Worm (Caenorhabditis elegans): ENCODE measurements around the gene C45G9.8.
"Not testable (repeated sequence)": the region's sequence is repeated elsewhere in the genome, so short reads cannot be mapped to it uniquely, and the experiment has no call there.

C45G9.8 gene

DNA sequence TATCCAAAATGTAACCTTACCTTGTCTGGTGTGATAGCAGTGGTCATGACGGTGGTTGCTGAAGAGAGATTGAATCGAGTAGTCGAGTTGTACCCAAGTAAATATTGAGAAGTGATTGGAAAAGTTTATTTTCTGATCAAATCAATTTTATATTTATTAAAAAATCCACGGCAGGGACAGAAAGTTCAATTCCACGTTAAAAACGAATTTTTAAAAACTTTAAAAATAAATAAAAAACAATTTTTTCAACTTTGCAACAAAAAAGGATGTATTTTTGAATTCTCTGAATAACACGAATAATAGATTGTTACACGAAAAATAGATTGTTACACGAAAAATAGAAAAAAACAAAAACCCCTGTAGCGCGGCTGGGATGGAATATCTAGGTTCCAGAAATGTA, 2.3 kb upstream of the C45G9.8 start, which contains the start of gene C45G9.9:
TSS of gene C45G9.9 (minus strand) at position 101 of the 400 bp plus-strand sequence.
- TF ChIP-seq med-1 (GFP tag; optimal IDR thresholded peaks at IDR 0.05; ENCODE audit: insufficient read depth); ref-1 (GFP tag; conservative IDR thresholded peaks at IDR 0.05); tab-1 (GFP tag; IDR thresholded peaks at IDR 0.05): not testable (repeated sequence)

DNA sequence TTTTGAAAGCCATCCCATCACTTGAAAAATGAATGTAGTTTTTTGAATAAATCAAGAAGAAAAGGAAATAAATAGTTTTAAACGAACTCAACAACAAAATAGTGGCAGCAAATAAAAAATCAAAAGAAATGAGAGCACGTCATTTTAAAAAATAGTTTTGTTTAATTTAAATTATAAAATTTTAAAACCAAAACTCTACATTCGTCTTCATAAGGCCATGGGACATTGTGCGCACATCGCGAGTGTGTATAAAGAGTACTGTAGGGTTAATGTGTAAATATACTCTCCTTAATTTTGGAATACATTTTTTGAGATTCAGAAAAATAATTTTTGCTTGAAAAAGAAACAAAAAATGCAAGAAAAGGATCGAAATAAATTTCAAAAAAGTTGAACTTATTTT, 1.5 kb downstream of the C45G9.8 start, which contains the start of gene C45G9.15:
TSS of gene C45G9.15 (minus strand) at position 101 of the 400 bp plus-strand sequence.
- TF ChIP-seq T22C8.4 (GFP tag; IDR thresholded peaks at IDR 0.05), result no peak
- no peak for TF ChIP-seq ztf-29 (GFP tag; IDR thresholded peaks at IDR 0.05)
- no peak for TF ChIP-seq ref-1 (GFP tag; conservative IDR thresholded peaks at IDR 0.05)
- TF ChIP-seq med-1 (GFP tag; optimal IDR thresholded peaks at IDR 0.05; ENCODE audit: insufficient read depth), result no peak
- no peak for TF ChIP-seq cog-1 (tag; optimal IDR thresholded peaks at IDR 0.05)
- TF ChIP-seq flt-1 (GFP tag; IDR thresholded peaks at IDR 0.05), result no peak
- no peak for TF ChIP-seq tab-1 (GFP tag; IDR thresholded peaks at IDR 0.05)
- TF ChIP-seq klf-2 (GFP tag; conservative IDR thresholded peaks at IDR 0.05), result no peak
- no peak for TF ChIP-seq ztf-23 (GFP tag; IDR thresholded peaks at IDR 0.05)

- TF ChIP-seq med-1 (GFP tag; optimal IDR thresholded peaks at IDR 0.05; ENCODE audit: insufficient read depth) (no peak), cog-1 (tag; optimal IDR thresholded peaks at IDR 0.05) (no peak), klf-2 (GFP tag; conservative IDR thresholded peaks at IDR 0.05) (no peak), ztf-29 (GFP tag; IDR thresholded peaks at IDR 0.05) (no peak), tab-1 (GFP tag; IDR thresholded peaks at IDR 0.05) (no peak), ref-1 (GFP tag; conservative IDR thresholded peaks at IDR 0.05) (no peak)
These were observed 5.7 kb downstream of the C45G9.8 start, which contains the start of gene C45G9.5 for ce11 chrIII:5047740-5048139. Gene C45G9.5 (plus strand): TSS chrIII:5048117.

DNA sequence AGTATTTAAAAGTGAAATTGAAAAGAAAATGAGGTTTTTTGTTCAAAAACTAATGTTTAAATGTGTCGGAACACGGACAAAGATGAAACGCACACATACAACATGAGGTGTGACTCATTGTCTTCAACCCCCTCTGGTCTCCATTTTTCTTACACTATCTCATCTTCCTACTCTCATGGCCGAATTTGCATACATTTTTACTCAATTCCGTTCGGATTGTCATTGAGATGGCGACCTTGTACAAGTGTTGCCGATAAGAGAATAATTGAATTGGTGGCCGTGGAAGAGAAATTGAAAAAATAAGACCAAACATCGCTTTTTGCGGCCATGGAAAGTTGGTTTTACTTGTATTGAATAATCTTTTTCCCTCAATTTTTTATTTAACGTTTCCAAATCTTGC, 6.3 kb downstream of the C45G9.8 start, which contains the start of gene txbp-3:
TSS of gene txbp-3 (minus strand) at position 285 of the 400 bp plus-strand sequence.
- TF ChIP-seq flt-1 (GFP tag; IDR thresholded peaks at IDR 0.05), result no peak
- TF ChIP-seq cog-1 (tag; optimal IDR thresholded peaks at IDR 0.05), result peak; percentile 21
- TF ChIP-seq ztf-23 (GFP tag; IDR thresholded peaks at IDR 0.05), result peak; percentile 71
- no peak for TF ChIP-seq ztf-29 (GFP tag; IDR thresholded peaks at IDR 0.05)

- TF ChIP-seq flt-1 (GFP tag; IDR thresholded peaks at IDR 0.05) (no peak), ref-1 (GFP tag; conservative IDR thresholded peaks at IDR 0.05) (no peak), ztf-29 (GFP tag; IDR thresholded peaks at IDR 0.05) (no peak), T22C8.4 (GFP tag; IDR thresholded peaks at IDR 0.05) (no peak), cog-1 (tag; optimal IDR thresholded peaks at IDR 0.05) (no peak), ztf-23 (GFP tag; IDR thresholded peaks at IDR 0.05) (no peak), med-1 (GFP tag; optimal IDR thresholded peaks at IDR 0.05; ENCODE audit: insufficient read depth) (no peak)
These were observed 8.7 kb downstream of the C45G9.8 start, which contains the start of gene C45G9.14 for ce11 chrIII:5044709-5045108. Gene C45G9.14 (plus strand): TSS chrIII:5045009.

DNA sequence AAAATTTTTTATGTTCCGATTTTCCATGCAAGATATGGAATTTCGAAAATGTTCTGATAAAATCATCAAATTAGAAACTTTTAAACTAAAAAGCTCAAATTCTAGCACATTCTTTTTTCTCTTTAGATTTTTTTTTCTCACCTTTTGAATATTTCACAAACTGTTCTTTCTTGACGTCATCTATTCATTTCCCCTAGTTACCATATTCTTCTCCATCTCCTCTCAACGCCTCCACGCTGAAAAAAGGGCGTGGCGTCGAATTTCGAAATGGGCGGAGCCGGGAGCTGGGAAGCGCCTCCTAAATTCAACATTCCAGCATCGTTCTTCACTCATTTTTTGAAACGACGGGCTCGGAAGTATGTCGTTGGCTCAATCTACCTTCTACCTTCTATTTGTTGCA, 11.3 kb downstream of the C45G9.8 start, which contains the start of gene nlp-43:
TSS of gene nlp-43 (plus strand) at position 301 of the 400 bp plus-strand sequence.
- TF ChIP-seq T22C8.4 (GFP tag; IDR thresholded peaks at IDR 0.05) (no peak), flt-1 (GFP tag; IDR thresholded peaks at IDR 0.05) (no peak), cog-1 (tag; optimal IDR thresholded peaks at IDR 0.05) (no peak), ref-1 (GFP tag; conservative IDR thresholded peaks at IDR 0.05) (no peak), ztf-23 (GFP tag; IDR thresholded peaks at IDR 0.05) (no peak), tab-1 (GFP tag; IDR thresholded peaks at IDR 0.05) (no peak), med-1 (GFP tag; optimal IDR thresholded peaks at IDR 0.05; ENCODE audit: insufficient read depth) (no peak), klf-2 (GFP tag; conservative IDR thresholded peaks at IDR 0.05) (no peak), ztf-29 (GFP tag; IDR thresholded peaks at IDR 0.05) (no peak)

ce11 chrIII:5036158-5036557, 17.3 kb downstream of the C45G9.8 start, which contains the start of gene C45G9.6:
Gene C45G9.6 (plus strand): TSS chrIII:5036458.
- TF ChIP-seq cog-1 (tag; optimal IDR thresholded peaks at IDR 0.05), result no peak
- TF ChIP-seq flt-1 (GFP tag; IDR thresholded peaks at IDR 0.05), result no peak
- TF ChIP-seq ztf-23 (GFP tag; IDR thresholded peaks at IDR 0.05), result no peak
- no peak for TF ChIP-seq ref-1 (GFP tag; conservative IDR thresholded peaks at IDR 0.05)
- TF ChIP-seq med-1 (GFP tag; optimal IDR thresholded peaks at IDR 0.05; ENCODE audit: insufficient read depth), result no peak
- TF ChIP-seq ztf-29 (GFP tag; IDR thresholded peaks at IDR 0.05), result no peak
- no peak for TF ChIP-seq klf-2 (GFP tag; conservative IDR thresholded peaks at IDR 0.05)
- TF ChIP-seq T22C8.4 (GFP tag; IDR thresholded peaks at IDR 0.05), result no peak
- TF ChIP-seq tab-1 (GFP tag; IDR thresholded peaks at IDR 0.05), result no peak

ce11 chrIII:5031375-5031836, 22.0 kb downstream of the C45G9.8 start:
- peak; percentile 78 for TF ChIP-seq cog-1 (tag; optimal IDR thresholded peaks at IDR 0.05)
- peak; percentile 29 for TF ChIP-seq med-1 (GFP tag; optimal IDR thresholded peaks at IDR 0.05; ENCODE audit: insufficient read depth)
- peak; percentile 87 for TF ChIP-seq klf-2 (GFP tag; conservative IDR thresholded peaks at IDR 0.05)
- peak; percentile 90 for TF ChIP-seq ztf-29 (GFP tag; IDR thresholded peaks at IDR 0.05)
- peak; percentile 85 for TF ChIP-seq T22C8.4 (GFP tag; IDR thresholded peaks at IDR 0.05)
- peak; percentile 91 for TF ChIP-seq tab-1 (GFP tag; IDR thresholded peaks at IDR 0.05)
- TF ChIP-seq ztf-23 (GFP tag; IDR thresholded peaks at IDR 0.05), result peak; percentile 95
- peak; percentile 94 for TF ChIP-seq flt-1 (GFP tag; IDR thresholded peaks at IDR 0.05)
- TF ChIP-seq ref-1 (GFP tag; conservative IDR thresholded peaks at IDR 0.05), result peak; percentile 82

DNA sequence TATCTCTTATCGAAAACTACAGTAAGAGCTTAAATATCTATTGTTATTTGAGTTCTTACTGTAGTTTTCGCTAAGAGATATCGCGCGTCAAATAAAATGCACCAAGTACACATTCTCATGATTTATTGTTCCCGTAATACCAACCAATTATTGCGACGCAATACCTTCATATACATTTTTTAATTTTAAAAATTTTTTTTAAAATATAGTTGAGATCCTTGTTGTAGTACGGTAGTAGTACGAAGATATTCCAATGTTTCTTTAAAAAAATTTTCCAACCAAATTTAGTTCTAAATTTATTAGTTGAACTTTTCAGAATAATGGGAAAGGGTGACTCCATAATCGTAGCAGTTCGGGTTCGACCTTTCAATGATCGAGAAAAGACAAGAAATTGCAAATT, 22.8 kb downstream of the C45G9.8 start, which contains the start of gene klp-6:
TSS of gene klp-6 (plus strand) at position 301 of the 400 bp plus-strand sequence.
- TF ChIP-seq ztf-29 (GFP tag; IDR thresholded peaks at IDR 0.05) (no peak), tab-1 (GFP tag; IDR thresholded peaks at IDR 0.05) (no peak), T22C8.4 (GFP tag; IDR thresholded peaks at IDR 0.05) (no peak), ztf-23 (GFP tag; IDR thresholded peaks at IDR 0.05) (no peak), klf-2 (GFP tag; conservative IDR thresholded peaks at IDR 0.05) (no peak), flt-1 (GFP tag; IDR thresholded peaks at IDR 0.05) (no peak), med-1 (GFP tag; optimal IDR thresholded peaks at IDR 0.05; ENCODE audit: insufficient read depth) (no peak), cog-1 (tag; optimal IDR thresholded peaks at IDR 0.05) (no peak), ref-1 (GFP tag; conservative IDR thresholded peaks at IDR 0.05) (no peak)

- TF ChIP-seq cog-1 (tag; optimal IDR thresholded peaks at IDR 0.05) (no peak), flt-1 (GFP tag; IDR thresholded peaks at IDR 0.05) (no peak), ztf-23 (GFP tag; IDR thresholded peaks at IDR 0.05) (no peak), med-1 (GFP tag; optimal IDR thresholded peaks at IDR 0.05; ENCODE audit: insufficient read depth) (no peak), ref-1 (GFP tag; conservative IDR thresholded peaks at IDR 0.05) (no peak)
These were observed 26.2 kb downstream of the C45G9.8 start for ce11 chrIII:5027219-5027618.

Data from whole organism, midembryonic.